Worm (Caenorhabditis elegans) whole organism, mixed stage, embryonic: ENCODE results near the gene ceh-27.

Experiments used
- M03D4.4 ChIP-seq: sonication (generic microtip); optimal IDR thresholded peaks from 2 replicates; lab custom pipeline; 2017; ENCODE audit warnings: mild to moderate bottlenecking, missing genetic modification characterization, missing compliant biosample characterization
- bed-3 ChIP-seq: fragments of 200-800 bp; sonication (Bioruptor generic); optimal IDR thresholded peaks from 3 replicates; lab custom pipeline; 2018; ENCODE audit warnings: mild to moderate bottlenecking, missing genetic modification characterization, moderate library complexity, missing compliant biosample characterization
- ceh-39 ChIP-seq: fragments of 150-350 bp; optimal IDR thresholded peaks from 2 replicates; lab custom pipeline; 2014; ENCODE audit warnings: missing biosample characterization, missing genetic modification characterization
- ceh-43 ChIP-seq: fragments of 200-800 bp; sonication (Bioruptor generic); optimal IDR thresholded peaks from 2 replicates; lab custom pipeline; 2018; ENCODE audit warnings: mild to moderate bottlenecking, missing genetic modification characterization, moderate library complexity, missing compliant biosample characterization
- ceh-83 ChIP-seq: fragments of 200-800 bp; sonication (Bioruptor generic); optimal IDR thresholded peaks from 2 replicates; lab custom pipeline; 2018; ENCODE audit warnings: mild to moderate bottlenecking, missing genetic modification characterization, missing compliant biosample characterization
- cnd-1 ChIP-seq: fragments of 200-800 bp; sonication (Bioruptor generic); optimal IDR thresholded peaks from 2 replicates; lab custom pipeline; 2018; ENCODE audit warnings: mild to moderate bottlenecking, missing genetic modification characterization, missing compliant biosample characterization
- drap-1 ChIP-seq: fragments of 200-800 bp; sonication (Bioruptor generic); optimal IDR thresholded peaks from 3 replicates; lab custom pipeline; 2018; ENCODE audit warnings: mild to moderate bottlenecking, missing genetic modification characterization, missing compliant biosample characterization
- elt-1 ChIP-seq: sonication (generic microtip); optimal IDR thresholded peaks from 2 replicates; lab custom pipeline; 2017; ENCODE audit warnings: missing genetic modification characterization, mild to moderate bottlenecking, missing compliant biosample characterization, antibody characterized with exemption, moderate library complexity, borderline replicate concordance; ENCODE audit not compliant: insufficient read depth
- elt-3 ChIP-seq: fragments of 150-350 bp; optimal IDR thresholded peaks from 2 replicates; lab custom pipeline; 2014; ENCODE audit warnings: missing biosample characterization, missing genetic modification characterization
- flh-1 ChIP-seq: fragments of 200-800 bp; sonication (Bioruptor generic); optimal IDR thresholded peaks from 2 replicates; lab custom pipeline; 2018; ENCODE audit warnings: mild to moderate bottlenecking, missing genetic modification characterization, moderate library complexity, missing compliant biosample characterization
- ham-2 ChIP-seq: fragments of 200-800 bp; sonication (Bioruptor generic); optimal IDR thresholded peaks from 2 replicates; lab custom pipeline; 2018; ENCODE audit warnings: mild to moderate bottlenecking, missing genetic modification characterization, missing compliant biosample characterization
- hlh-1 ChIP-seq: fragments of 150-350 bp; optimal IDR thresholded peaks from 2 replicates; lab custom pipeline; 2014; ENCODE audit warnings: missing biosample characterization, missing genetic modification reagents, missing genetic modification characterization
- lin-13 ChIP-seq: fragments of 150-350 bp; optimal IDR thresholded peaks from 2 replicates; lab custom pipeline; 2014; ENCODE audit warnings: missing biosample characterization, missing genetic modification characterization
- lsy-2 ChIP-seq: fragments of 150-350 bp; optimal IDR thresholded peaks from 2 replicates; lab custom pipeline; 2014; ENCODE audit warnings: missing biosample characterization, missing genetic modification characterization
- mab-5 ChIP-seq: fragments of 150-350 bp; optimal IDR thresholded peaks from 2 replicates; lab custom pipeline; 2014; ENCODE audit warnings: missing biosample characterization, missing genetic modification characterization
- mep-1 ChIP-seq: fragments of 150-350 bp; optimal IDR thresholded peaks from 2 replicates; lab custom pipeline; 2017; ENCODE audit warnings: missing biosample characterization, missing genetic modification reagents, missing genetic modification characterization, inconsistent platforms
- nhr-12 ChIP-seq: fragments of 150-350 bp; optimal IDR thresholded peaks from 2 replicates; lab custom pipeline; 2014; ENCODE audit warnings: missing biosample characterization, missing genetic modification characterization
- nhr-2 ChIP-seq: fragments of 150-350 bp; optimal IDR thresholded peaks from 2 replicates; lab custom pipeline; 2014; ENCODE audit warnings: missing biosample characterization, missing genetic modification characterization
- nhr-237 ChIP-seq: fragments of 150-350 bp; optimal IDR thresholded peaks from 2 replicates; lab custom pipeline; 2014; ENCODE audit warnings: missing biosample characterization, missing genetic modification characterization
- nhr-28 ChIP-seq: fragments of 150-350 bp; optimal IDR thresholded peaks from 2 replicates; lab custom pipeline; 2014; ENCODE audit warnings: missing biosample characterization, missing genetic modification characterization
- nhr-76 ChIP-seq: sonication (generic microtip); optimal IDR thresholded peaks from 2 replicates; lab custom pipeline; 2017; ENCODE audit warnings: missing biosample characterization, missing genetic modification characterization
- sem-2 ChIP-seq: fragments of 200-800 bp; sonication (Bioruptor generic); optimal IDR thresholded peaks from 2 replicates; lab custom pipeline; 2018; ENCODE audit warnings: mild to moderate bottlenecking, missing genetic modification characterization, missing compliant biosample characterization
- snpc-4 ChIP-seq: fragments of 150-350 bp; optimal IDR thresholded peaks from 2 replicates; lab custom pipeline; 2014; ENCODE audit warnings: missing biosample characterization, missing genetic modification characterization
- sptf-1 ChIP-seq: sonication (generic microtip); optimal IDR thresholded peaks from 2 replicates; lab custom pipeline; 2017; ENCODE audit warnings: mild to moderate bottlenecking, missing genetic modification characterization, moderate library complexity, missing compliant biosample characterization
- tbx-8 ChIP-seq: fragments of 200-800 bp; sonication (Bioruptor generic); optimal IDR thresholded peaks from 2 replicates; lab custom pipeline; 2018; ENCODE audit warnings: mild to moderate bottlenecking, missing genetic modification characterization, moderate library complexity, missing compliant biosample characterization
- unc-120 ChIP-seq: sonication (generic microtip); optimal IDR thresholded peaks from 2 replicates; lab custom pipeline; 2017; ENCODE audit warnings: missing genetic modification characterization, missing compliant biosample characterization; ENCODE audit not compliant: poor library complexity, severe bottlenecking
- unc-39 ChIP-seq: fragments of 150-350 bp; optimal IDR thresholded peaks from 2 replicates; lab custom pipeline; 2014; ENCODE audit warnings: missing biosample characterization, missing genetic modification characterization
- unc-62 ChIP-seq: fragments of 150-350 bp; optimal IDR thresholded peaks from 2 replicates; lab custom pipeline; 2014; ENCODE audit warnings: missing biosample characterization, missing genetic modification reagents, missing genetic modification characterization
- zip-8 ChIP-seq: fragments of 150-350 bp; optimal IDR thresholded peaks from 2 replicates; lab custom pipeline; 2014; ENCODE audit warnings: missing biosample characterization, missing genetic modification characterization
- ztf-11 ChIP-seq: fragments of 150-350 bp; optimal IDR thresholded peaks from 2 replicates; lab custom pipeline; 2014; ENCODE audit warnings: missing biosample characterization, missing genetic modification characterization

Gene ceh-27

ce11 chrV:11618173-11618572, 46.7 kb downstream of the ceh-27 start, which contains the start of gene glb-15:
glb-15 (minus strand) TSS chrV:11618273.
- no peak for TF ChIP-seq ceh-39 (tag; lab: Kevin White, UChicago)
- TF ChIP-seq ztf-11 (tag; lab: Kevin White, UChicago) = no peak
- no peak for TF ChIP-seq drap-1 (GFP tag; lab: Kevin White, UChicago)
- no peak for TF ChIP-seq sptf-1
- TF ChIP-seq nhr-2 = no peak
- no peak for TF ChIP-seq snpc-4 (tag; lab: Kevin White, UChicago)
- TF ChIP-seq elt-3 (tag; lab: Kevin White, UChicago) = no peak
- no peak for TF ChIP-seq nhr-28 (tag; lab: Kevin White, UChicago)
- TF ChIP-seq bed-3 (GFP tag; lab: Kevin White, UChicago) = no peak
- no peak for TF ChIP-seq lsy-2 (tag; lab: Kevin White, UChicago)
- no peak for TF ChIP-seq nhr-76
- no peak for TF ChIP-seq nhr-12 (tag; lab: Kevin White, UChicago)
- no peak for TF ChIP-seq zip-8 (tag; lab: Kevin White, UChicago)
- TF ChIP-seq flh-1 (GFP tag; lab: Kevin White, UChicago) = no peak
- TF ChIP-seq unc-39 = no peak
- no peak for TF ChIP-seq cnd-1 (tag; lab: Kevin White, UChicago)
- TF ChIP-seq nhr-237 (tag; lab: Kevin White, UChicago) = no peak
- no peak for TF ChIP-seq ceh-43 (GFP tag; lab: Kevin White, UChicago)

DNA sequence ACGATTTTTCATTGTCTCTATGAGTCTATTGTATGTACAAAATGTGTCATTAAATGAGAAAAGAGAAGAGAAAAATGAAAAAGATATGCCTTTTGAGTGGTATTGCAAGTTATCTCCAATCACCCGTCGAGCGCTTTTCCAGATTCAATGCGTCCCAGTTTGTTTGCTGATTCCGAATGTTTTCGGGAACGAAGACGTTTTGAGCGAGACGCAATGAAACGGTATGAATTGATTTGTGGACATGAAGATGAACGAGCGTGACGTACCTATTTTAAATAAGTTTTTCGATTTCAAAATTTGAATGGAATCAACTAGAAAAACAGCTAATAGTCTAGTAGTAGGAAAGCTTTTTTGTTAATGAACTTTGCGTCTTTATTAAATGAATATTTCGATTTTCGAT, 48.1 kb downstream of the ceh-27 start:
- TF ChIP-seq unc-62 = no peak
- TF ChIP-seq ceh-83 (GFP tag; lab: Kevin White, UChicago) = no peak
- no peak for TF ChIP-seq lsy-2 (tag; lab: Kevin White, UChicago)
- no peak for TF ChIP-seq nhr-237 (tag; lab: Kevin White, UChicago)
- no peak for TF ChIP-seq ceh-39 (tag; lab: Kevin White, UChicago)
- TF ChIP-seq nhr-76 = no peak
- no peak for TF ChIP-seq lin-13
- no peak for TF ChIP-seq ham-2 (GFP tag; lab: Kevin White, UChicago)
- TF ChIP-seq elt-3 (tag; lab: Kevin White, UChicago) = no peak
- no peak for TF ChIP-seq nhr-12 (tag; lab: Kevin White, UChicago)
- TF ChIP-seq unc-39 = no peak
- no peak for TF ChIP-seq cnd-1 (tag; lab: Kevin White, UChicago)
- no peak for TF ChIP-seq hlh-1 (tag; lab: Kevin White, UChicago)
- TF ChIP-seq ztf-11 (tag; lab: Kevin White, UChicago) = no peak
- no peak for TF ChIP-seq sem-2
- no peak for TF ChIP-seq nhr-28 (tag; lab: Kevin White, UChicago)
- no peak for TF ChIP-seq mep-1

- TF ChIP-seq ceh-83 (GFP tag; lab: Kevin White, UChicago) (no peak), unc-39 (no peak), ham-2 (GFP tag; lab: Kevin White, UChicago) (no peak), lsy-2 (tag; lab: Kevin White, UChicago) (no peak), nhr-2 (no peak)
Observed at ce11 chrV:11615948-11616681, 48.8 kb downstream of the ceh-27 start, which contains the start of gene nlp-24. nlp-24 (plus strand) TSS chrV:11616376.

ce11 chrV:11614805-11615497, 50.0 kb downstream of the ceh-27 start:
- TF ChIP-seq M03D4.4 (tag; lab: Kevin White, UChicago) (no peak), nhr-12 (tag; lab: Kevin White, UChicago) (no peak), unc-120 (tag; lab: Kevin White, UChicago) (no peak), bed-3 (GFP tag; lab: Kevin White, UChicago) (no peak), drap-1 (GFP tag; lab: Kevin White, UChicago) (no peak), elt-1 (peak; percentile 67), ztf-11 (tag; lab: Kevin White, UChicago) (no peak), tbx-8 (GFP tag; lab: Kevin White, UChicago) (no peak)

DNA sequence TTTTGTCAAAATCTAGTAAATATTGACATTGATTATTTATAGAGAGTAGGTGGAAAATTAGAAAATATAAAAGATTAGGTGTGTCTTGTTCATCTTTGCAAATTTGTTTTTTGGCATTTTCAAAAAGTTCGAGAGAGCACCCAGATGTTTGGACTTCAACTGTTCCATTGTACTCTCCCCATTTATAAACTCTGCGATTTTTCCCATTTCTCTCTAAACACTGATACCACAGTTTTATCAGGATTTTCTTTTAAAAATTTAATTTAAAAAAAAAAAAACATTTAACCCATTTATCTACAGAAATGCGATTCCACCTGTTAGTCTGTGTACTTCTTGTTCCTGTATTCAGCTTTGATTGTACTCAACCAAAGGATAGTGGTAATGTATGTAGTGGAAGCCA, 51.9 kb downstream of the ceh-27 start, which contains the start of gene tag-290:
Gene tag-290 (plus strand): TSS at position 301 of the 400 bp plus-strand sequence.
- no peak for TF ChIP-seq ham-2 (GFP tag; lab: Kevin White, UChicago)
- TF ChIP-seq M03D4.4 (tag; lab: Kevin White, UChicago) = no peak
- TF ChIP-seq bed-3 (GFP tag; lab: Kevin White, UChicago) = no peak
- no peak for TF ChIP-seq ztf-11 (tag; lab: Kevin White, UChicago)
- TF ChIP-seq mab-5 = no peak
- TF ChIP-seq nhr-28 (tag; lab: Kevin White, UChicago) = no peak
- TF ChIP-seq sem-2 = no peak
- no peak for TF ChIP-seq nhr-237 (tag; lab: Kevin White, UChicago)
- TF ChIP-seq sptf-1 = no peak
- TF ChIP-seq lin-13 = no peak
- TF ChIP-seq mep-1 = no peak
